Worm (Caenorhabditis elegans): ENCODE results near the gene wrt-6.

DNA sequence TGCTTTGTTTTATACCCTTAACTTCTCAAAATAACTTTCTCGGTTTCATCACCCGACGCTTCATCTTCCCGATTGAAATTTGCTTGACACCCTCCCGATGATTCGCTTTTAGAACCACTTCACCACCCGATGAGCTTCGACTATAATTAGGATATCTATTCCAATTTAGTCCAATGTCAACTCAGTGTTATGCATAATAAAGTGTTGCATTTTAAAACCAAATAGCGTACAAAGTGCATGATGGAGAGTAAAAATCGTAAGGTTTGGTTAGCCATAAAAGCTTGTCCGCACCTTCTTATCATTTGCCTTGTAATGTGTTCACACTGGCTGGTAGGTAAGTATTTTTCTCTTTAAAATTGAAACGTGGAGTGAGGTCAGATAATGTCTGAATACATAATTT is 18.9 kb downstream of the wrt-6 start, which contains the start of gene C12D12.1:
- TF ChIP-seq flt-1 (GFP tag; IDR thresholded peaks at IDR 0.05) = no peak
- no peak for TF ChIP-seq scrt-1 (GFP tag; IDR thresholded peaks at IDR 0.05)
- TF ChIP-seq ama-1 (optimal IDR thresholded peaks at IDR 0.05) = no peak
- no peak for TF ChIP-seq hmbx-1 (tag; optimal IDR thresholded peaks at IDR 0.05)
- no peak for TF ChIP-seq tbx-11 (GFP tag; IDR thresholded peaks at IDR 0.05)
- TF ChIP-seq tra-4 (tag; optimal IDR thresholded peaks at IDR 0.05) = no peak
- TF ChIP-seq F13C5.2 (tag; optimal IDR thresholded peaks at IDR 0.05) = no peak
- no peak for TF ChIP-seq B0310.2 (tag; optimal IDR thresholded peaks at IDR 0.05)
- TF ChIP-seq aly-1 (tag; optimal IDR thresholded peaks at IDR 0.05) = no peak
- TF ChIP-seq hmg-4 (GFP tag; optimal IDR thresholded peaks at IDR 0.05) = no peak
- TF ChIP-seq sea-1 (GFP tag; conservative IDR thresholded peaks at IDR 0.05) = no peak
- no peak for TF ChIP-seq ceh-36 (tag; optimal IDR thresholded peaks at IDR 0.05)
